Worm (Caenorhabditis elegans): ENCODE data around the gene rer-1.

DNA sequence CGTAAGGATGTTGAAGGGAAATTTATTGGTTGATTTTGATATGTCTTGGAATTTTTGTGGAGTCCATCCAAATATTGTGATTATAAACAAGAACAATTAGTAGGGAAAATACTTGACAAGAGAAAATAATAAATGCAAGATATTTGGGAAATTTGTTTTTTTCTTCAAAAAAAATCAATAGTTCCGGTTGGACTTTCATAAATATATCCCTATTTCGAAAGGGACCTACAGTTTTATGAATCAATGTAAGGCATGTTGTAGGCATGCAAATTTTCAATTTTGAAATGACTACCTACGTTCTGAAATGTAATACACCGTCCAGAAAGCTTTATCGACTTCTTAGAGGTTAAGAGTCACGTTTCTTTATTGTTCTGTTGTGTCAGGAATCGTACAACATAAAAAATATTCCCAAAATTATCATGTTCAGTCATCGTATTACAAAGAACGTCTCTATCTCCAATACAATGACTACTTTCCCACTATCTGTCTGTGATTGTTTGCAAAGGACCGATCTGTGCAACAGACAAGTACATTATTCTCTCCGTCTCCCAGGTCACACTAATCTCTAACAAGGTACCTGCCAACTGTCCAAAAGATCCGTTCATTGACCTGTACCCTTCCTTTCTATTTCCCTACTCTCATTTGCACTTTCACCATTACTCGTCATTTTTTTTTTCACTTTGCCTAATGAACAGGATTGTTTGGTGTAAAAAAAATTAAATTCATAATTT lies 21.2 kb upstream of the rer-1 start, which contains the start of gene F07H5.13:
- no peak for TF ChIP-seq ceh-24 (tag; optimal IDR thresholded peaks at IDR 0.05)
- no peak for TF ChIP-seq npax-4 (tag; optimal IDR thresholded peaks at IDR 0.05)
- no peak for TF ChIP-seq syd-9 (tag; optimal IDR thresholded peaks at IDR 0.05)
- TF ChIP-seq nhr-232 (tag; optimal IDR thresholded peaks at IDR 0.05), result no peak
- TF ChIP-seq sox-4 (tag; optimal IDR thresholded peaks at IDR 0.05), result no peak

Measured in whole organism, late embryonic.